Worm (Caenorhabditis elegans) whole organism, late embryonic: ENCODE results near the gene tsp-1.

ENCODE experiments used
- K09A11.1 ChIP-seq: sonication (generic microtip); optimal IDR thresholded peaks from 2 replicates; lab custom pipeline; 2017; ENCODE audit warnings: antibody characterized with exemption, mild to moderate bottlenecking, missing genetic modification characterization, missing compliant biosample characterization; ENCODE audit not compliant: insufficient read depth
- Y22D7AL.16 ChIP-seq: sonication (generic microtip); optimal IDR thresholded peaks from 2 replicates; lab custom pipeline; 2016; ENCODE audit warnings: missing genetic modification characterization, missing compliant biosample characterization
- ahr-1 ChIP-seq: sonication (generic microtip); optimal IDR thresholded peaks from 2 replicates; lab custom pipeline; 2016; ENCODE audit warnings: missing genetic modification characterization, missing compliant biosample characterization
- ceh-14 ChIP-seq: sonication (generic microtip); optimal IDR thresholded peaks from 2 replicates; lab custom pipeline; 2016; ENCODE audit warnings: missing genotype, missing genetic modification characterization, missing compliant biosample characterization
- ceh-22 ChIP-seq: sonication (generic microtip); optimal IDR thresholded peaks from 2 replicates; lab custom pipeline; 2017; ENCODE audit warnings: missing biosample characterization, missing genetic modification characterization
- elt-4 ChIP-seq: sonication (generic microtip); optimal IDR thresholded peaks from 2 replicates; lab custom pipeline; 2016; ENCODE audit warnings: missing genetic modification characterization, missing compliant biosample characterization
- fkh-10 ChIP-seq: fragments of 150-350 bp; optimal IDR thresholded peaks from 2 replicates; lab custom pipeline; 2014; ENCODE audit warnings: missing biosample characterization, missing genetic modification reagents, missing genetic modification characterization
- madf-2 ChIP-seq: sonication (generic microtip); optimal IDR thresholded peaks from 2 replicates; lab custom pipeline; 2017; ENCODE audit warnings: missing genetic modification characterization, missing compliant biosample characterization
- mec-3 ChIP-seq: sonication (generic microtip); optimal IDR thresholded peaks from 2 replicates; lab custom pipeline; 2016; ENCODE audit warnings: borderline replicate concordance, missing genetic modification characterization, missing compliant biosample characterization
- pag-3 ChIP-seq: sonication (generic microtip); optimal IDR thresholded peaks from 2 replicates; lab custom pipeline; 2016; ENCODE audit warnings: missing compliant biosample characterization, missing genetic modification characterization, borderline replicate concordance
- pax-1 ChIP-seq: fragments of 150-350 bp; optimal IDR thresholded peaks from 2 replicates; lab custom pipeline; 2014; ENCODE audit warnings: missing biosample characterization, missing genetic modification characterization
- pqm-1 ChIP-seq: sonication (generic microtip); optimal IDR thresholded peaks from 2 replicates; lab custom pipeline; 2016; ENCODE audit warnings: missing genetic modification characterization, missing compliant biosample characterization
- ref-2 ChIP-seq: sonication (generic microtip); optimal IDR thresholded peaks from 2 replicates; lab custom pipeline; 2016; ENCODE audit warnings: missing genetic modification characterization, missing compliant biosample characterization
- sox-4 ChIP-seq: sonication (generic microtip); optimal IDR thresholded peaks from 2 replicates; lab custom pipeline; 2017; ENCODE audit warnings: mild to moderate bottlenecking, missing genetic modification characterization, inconsistent platforms, missing compliant biosample characterization
- unc-55 ChIP-seq: sonication (generic microtip); optimal IDR thresholded peaks from 2 replicates; lab custom pipeline; 2017; ENCODE audit warnings: missing biosample characterization, missing genetic modification reagents, missing genetic modification characterization

The tsp-1 gene

DNA sequence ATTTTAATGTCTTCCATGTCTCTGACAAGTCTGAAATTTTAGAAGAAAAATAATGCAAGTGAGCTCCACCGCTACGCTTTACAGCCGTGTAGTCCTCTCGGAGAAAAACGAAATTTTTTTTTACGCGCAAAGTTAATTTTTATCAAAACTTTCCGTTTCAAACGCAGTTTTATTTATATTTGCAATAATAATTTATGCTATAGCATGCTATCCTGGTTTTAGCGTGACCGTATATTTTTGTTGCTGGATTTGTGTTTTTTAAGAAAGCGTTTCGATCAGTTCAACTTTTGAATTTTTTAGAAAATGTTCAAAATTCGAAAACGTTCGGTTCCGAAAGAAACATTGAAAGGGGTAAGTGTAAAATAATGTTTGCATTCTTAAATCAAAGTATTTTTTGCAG is 47.5 kb downstream of the tsp-1 start, which contains the start of gene C50C3.1:
Gene C50C3.1 (plus strand): TSS at position 301 of the 400 bp plus-strand sequence.
- TF ChIP-seq sox-4: no peak
- no peak for TF ChIP-seq fkh-10 (GFP tag; lab: Kevin White, UChicago)
- TF ChIP-seq K09A11.1 (tag; lab: Kevin White, UChicago): no peak
- no peak for TF ChIP-seq Y22D7AL.16 (tag; lab: Kevin White, UChicago)
- no peak for TF ChIP-seq elt-4
- no peak for TF ChIP-seq pax-1 (tag; lab: Kevin White, UChicago)
- no peak for TF ChIP-seq ceh-14 (tag; lab: Kevin White, UChicago)
- no peak for TF ChIP-seq mec-3 (tag; lab: Kevin White, UChicago)
- no peak for TF ChIP-seq ref-2 (tag; lab: Kevin White, UChicago)
- no peak for TF ChIP-seq madf-2 (tag; lab: Kevin White, UChicago)
- TF ChIP-seq pag-3 (tag; lab: Kevin White, UChicago): no peak
- no peak for TF ChIP-seq pqm-1 (tag; lab: Kevin White, UChicago)

DNA sequence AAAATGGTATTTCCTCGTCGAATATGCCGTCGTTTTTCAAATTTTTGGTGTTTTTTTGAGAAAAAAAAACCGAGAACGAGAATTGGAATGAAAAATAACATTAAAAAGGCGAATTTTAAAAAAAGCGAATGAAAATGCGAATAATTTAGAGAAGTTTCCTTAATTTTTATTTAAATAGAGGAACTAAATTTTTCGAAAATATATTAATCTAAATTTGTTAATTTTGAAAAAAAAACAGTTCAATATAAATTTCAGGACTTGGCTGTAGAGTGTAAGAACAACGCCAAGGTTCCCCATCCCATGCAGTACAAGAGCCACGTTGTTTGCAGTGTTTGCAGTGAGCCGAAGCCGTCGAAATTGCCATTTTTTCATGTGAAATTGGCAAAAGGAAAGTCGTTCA is 48.7 kb downstream of the tsp-1 start, which contains the start of gene C50C3.19:
Gene C50C3.19 (plus strand): TSS at position 301 of the 400 bp plus-strand sequence.
- TF ChIP-seq pag-3 (tag; lab: Kevin White, UChicago) (no peak), ceh-22 (no peak), ahr-1 (tag; lab: Kevin White, UChicago) (no peak), pqm-1 (tag; lab: Kevin White, UChicago) (no peak), unc-55 (GFP tag; lab: Kevin White, UChicago) (no peak), elt-4 (no peak), Y22D7AL.16 (tag; lab: Kevin White, UChicago) (no peak)
